Worm (Caenorhabditis elegans): ENCODE data around the gene F38H4.3.

- TF ChIP-seq sea-1 (GFP tag; conservative IDR thresholded peaks at IDR 0.05) (no peak), aly-1 (tag; optimal IDR thresholded peaks at IDR 0.05) (no peak)
These were observed 19.8 kb upstream of the F38H4.3 start for ce11 chrIV:11822454-11822853.

Data from whole organism, early embryonic.